Worm (Caenorhabditis elegans) whole organism, L4/young adult: Measurements from ENCODE around the gene C45B11.8.

Experiments
- W03F9.2 ChIP-seq: fragments of 150-350 bp; optimal IDR thresholded peaks from 2 replicates; lab custom pipeline; 2014; ENCODE audit warnings: missing biosample characterization, missing genetic modification characterization
- him-1 ChIP-seq: sonication (generic microtip); optimal IDR thresholded peaks from 2 replicates; lab custom pipeline; 2016; ENCODE audit warnings: missing genotype, missing genetic modification reagents, missing genetic modification characterization, missing compliant biosample characterization

ce11 chrV:11060239-11060984 is 19.8 kb downstream of the C45B11.8 start, which contains the start of gene T04C12.11:
- TF ChIP-seq W03F9.2 (no peak), him-1 (tag; lab: Kevin White, UChicago) (no peak)
